Fruit fly (Drosophila melanogaster): ENCODE measurements around the gene ksh.

dm6 chrX:19501274-19501673, 6.5 kb upstream of the ksh start:
- TF ChIP-seq CTCF (optimal IDR thresholded peaks at IDR 0.05) (no peak), CG8478 (optimal IDR thresholded peaks at IDR 0.05) (no peak)

Measured in S2 (cell line).